Fruit fly (Drosophila melanogaster) S2 (cell line): Measurements from ENCODE around the gene CG13053.

Experiments
- CG8478 ChIP-seq: fragments of >200 bp; optimal IDR thresholded peaks from 2 replicates; lab custom pipeline; 2018
- CTCF ChIP-seq, 2 experiments: fragments of >200 bp; optimal IDR thresholded peaks; 2 replicates each; lab custom pipeline; 2018

dm6 chr3L:16231857-16232256, 27.7 kb downstream of the CG13053 start, which contains the start of the genes PDCD-5 and MED10:
- TF ChIP-seq CG8478 (lab: Kevin White, UChicago), result no peak
- TF ChIP-seq CTCF (optimal IDR thresholded peaks at IDR 0.05; lab: Kevin White, UChicago), result peak in 1 of 2 experiments; percentile 40
